Worm (Caenorhabditis elegans) whole organism, L4 larva: ENCODE results near the gene D1044.6.

Experiments used
- R02D3.7 ChIP-seq: fragments of 150-350 bp; sonication (generic microtip); optimal IDR thresholded peaks from 3 replicates; lab custom pipeline; 2014; ENCODE audit warnings: missing biosample characterization, missing genetic modification characterization
- ZK546.5 ChIP-seq, 2 experiments: sonication (generic microtip); optimal IDR thresholded peaks; 2 replicates each; lab custom pipeline; 2017; ENCODE audit warnings: missing biosample characterization in 2 of 2, missing genetic modification characterization in 2 of 2
- ama-1 ChIP-seq: fragments of 150-350 bp; optimal IDR thresholded peaks from 2 replicates; lab custom pipeline; 2014; ENCODE audit warnings: inconsistent platforms, mixed read lengths
- fos-1 ChIP-seq: fragments of 150-350 bp; optimal IDR thresholded peaks from 2 replicates; lab custom pipeline; 2014; ENCODE audit warnings: missing biosample characterization, missing genetic modification characterization
- nhr-77 ChIP-seq: fragments of 150-350 bp; optimal IDR thresholded peaks from 2 replicates; lab custom pipeline; 2014; ENCODE audit warnings: missing biosample characterization, missing genetic modification characterization
- unc-130 ChIP-seq: sonication (generic microtip); optimal IDR thresholded peaks from 2 replicates; lab custom pipeline; 2016; ENCODE audit warnings: missing genetic modification reagents, missing genetic modification characterization, missing compliant biosample characterization
- unc-39 ChIP-seq: sonication (generic microtip); optimal IDR thresholded peaks from 2 replicates; lab custom pipeline; 2017; ENCODE audit warnings: missing biosample characterization, missing genetic modification characterization
- unc-62 ChIP-seq, 3 experiments: fragments of 150-350 bp in 1 of 3; sonication (generic microtip); optimal IDR thresholded peaks in 2 of 3; peaks in 1 of 3; 1 replicate in 1 of 3; 2 replicates in 2 of 3; lab custom pipeline; 2014 to 2017; ENCODE audit warnings: missing biosample characterization in 3 of 3, missing genetic modification characterization in 3 of 3, missing genetic modification reagents in 3 of 3, missing genotype in 1 of 3
- zip-2 ChIP-seq: fragments of 150-350 bp; optimal IDR thresholded peaks from 2 replicates; lab custom pipeline; 2014; ENCODE audit warnings: missing biosample characterization, missing genetic modification characterization

DNA sequence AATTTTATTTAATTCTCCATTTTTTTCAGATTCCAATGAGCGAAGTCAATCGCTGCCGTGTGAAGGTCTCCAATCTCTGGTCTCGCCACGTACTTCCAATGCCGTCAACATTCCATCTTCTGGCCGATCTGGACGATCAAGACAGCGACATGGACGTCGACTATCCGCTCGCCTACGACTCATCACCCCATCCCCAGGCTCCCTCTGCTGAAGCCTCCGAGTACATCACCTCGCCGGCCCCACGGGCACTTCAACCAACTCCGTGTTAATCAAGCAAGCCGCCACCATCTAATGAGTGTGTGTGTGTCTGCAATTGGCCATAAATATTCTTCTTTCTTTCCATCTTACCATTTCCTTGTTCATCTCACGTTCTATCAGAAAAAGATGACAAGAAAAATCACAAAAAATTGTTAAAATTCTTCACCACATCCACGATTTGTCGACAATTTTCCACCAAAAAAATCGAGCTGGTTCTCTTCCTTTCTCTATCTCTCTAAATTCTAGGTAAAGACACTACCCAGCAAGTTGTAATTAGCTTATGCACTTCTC is 37.4 kb downstream of the D1044.6 start:
- TF ChIP-seq unc-39 (no peak), R02D3.7 (tag; lab: Kevin White, UChicago) (no peak), ama-1 (lab: Kevin White, UChicago) (no peak), fos-1 (tag; lab: Kevin White, UChicago) (no peak), ZK546.5 (tag; optimal IDR thresholded peaks at IDR 0.05; lab: Kevin White, UChicago) (no peak), unc-130 (GFP tag; lab: Kevin White, UChicago) (no peak), nhr-77 (tag; lab: Kevin White, UChicago) (peak; percentile 54), unc-62 (GFP tag; optimal IDR thresholded peaks at IDR 0.05 in 1 of 2; lab: Kevin White, UChicago) (no peak), unc-62 (tag; optimal IDR thresholded peaks at IDR 0.05; lab: Kevin White, UChicago) (no peak), zip-2 (no peak)
